Fruit fly (Drosophila melanogaster): ENCODE data around the gene CG2975.

CG2975 gene

DNA sequence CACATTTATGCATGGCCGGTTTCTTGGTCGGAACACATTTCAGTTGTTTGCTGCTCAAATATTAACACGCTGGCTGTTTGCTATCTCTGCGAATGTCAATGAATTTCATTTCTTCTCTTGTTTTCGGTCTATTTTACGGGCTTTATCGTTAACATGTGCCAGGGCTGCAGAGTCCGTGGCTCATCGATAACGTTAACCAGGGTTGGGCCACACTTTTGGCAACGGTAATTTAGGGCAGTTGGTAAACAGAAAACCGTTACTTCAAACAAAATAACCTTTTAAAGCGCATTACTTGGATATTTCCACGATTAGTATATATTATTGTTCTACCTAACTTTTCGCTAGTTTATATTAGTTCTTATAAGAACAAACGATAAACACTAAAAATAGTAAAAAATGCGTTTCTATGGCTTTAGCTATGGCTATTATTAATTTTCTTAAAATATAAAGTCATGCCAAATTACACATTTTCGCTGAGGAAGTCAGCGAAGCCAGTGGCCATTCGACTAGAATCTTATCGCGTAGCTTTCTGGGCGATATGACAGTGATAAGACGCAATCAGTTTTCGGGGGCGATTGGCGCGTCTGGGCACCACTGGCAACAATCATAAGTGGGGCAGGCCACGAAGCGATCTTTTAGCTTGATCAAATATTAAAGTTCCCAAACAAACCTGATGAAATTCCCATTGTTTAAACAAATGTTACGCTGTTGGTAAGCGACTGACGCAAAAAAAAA is 43.2 kb downstream of the CG2975 start (continued):
- TF ChIP-seq Dp (GFP tag; optimal IDR thresholded peaks at IDR 0.05): no peak
- TF ChIP-seq Asciz (GFP tag; optimal IDR thresholded peaks at IDR 0.05): peak; percentile 64
- TF ChIP-seq sob (GFP tag; IDR thresholded peaks at IDR 0.05): peak; percentile 76
- peak; percentile 62 for TF ChIP-seq Dek (tag; optimal IDR thresholded peaks at IDR 0.05)
- peak; percentile 2 for TF ChIP-seq nerfin-1 (tag; optimal IDR thresholded peaks at IDR 0.05)
- TF ChIP-seq zen2 (GFP tag; IDR thresholded peaks at IDR 0.05; ENCODE audit: partially characterized antibody): no peak
- TF ChIP-seq Atf6 (GFP tag; IDR thresholded peaks at IDR 0.05): peak; percentile 68
- no peak for TF ChIP-seq CG31388 (GFP tag; optimal IDR thresholded peaks at IDR 0.05)
- no peak for TF ChIP-seq HmgD (GFP tag; optimal IDR thresholded peaks at IDR 0.05)
- TF ChIP-seq CG12769 (tag; optimal IDR thresholded peaks at IDR 0.05): peak; percentile 63
- no peak for TF ChIP-seq unc-4 (GFP tag; IDR thresholded peaks at IDR 0.05; ENCODE audit: partially characterized antibody)
- TF ChIP-seq lola (GFP tag; optimal IDR thresholded peaks at IDR 0.05): no peak
- TF ChIP-seq B-H2 (GFP tag; optimal IDR thresholded peaks at IDR 0.05): peak; percentile 7
- peak; percentile 74 for TF ChIP-seq CG6813 (GFP tag; optimal IDR thresholded peaks at IDR 0.05)
- no peak for TF ChIP-seq ap (GFP tag; IDR thresholded peaks at IDR 0.05)
- TF ChIP-seq Camta (GFP tag; optimal IDR thresholded peaks at IDR 0.05): peak; percentile 59
- TF ChIP-seq ci (GFP tag; IDR thresholded peaks at IDR 0.05): peak; percentile 79
- peak; percentile 28 for TF ChIP-seq ems (GFP tag; optimal IDR thresholded peaks at IDR 0.05)
- TF ChIP-seq exex (tag; optimal IDR thresholded peaks at IDR 0.05): no peak
- TF ChIP-seq CG30020 (tag; optimal IDR thresholded peaks at IDR 0.05): no peak
- TF ChIP-seq crol (GFP tag; IDR thresholded peaks at IDR 0.05): no peak
- TF ChIP-seq CG12155 (GFP tag; optimal IDR thresholded peaks at IDR 0.05): peak; percentile 33
- TF ChIP-seq CG34224 (GFP tag; IDR thresholded peaks at IDR 0.05; ENCODE audit: partially characterized antibody): no peak
- no peak for TF ChIP-seq CG10565 (GFP tag; optimal IDR thresholded peaks at IDR 0.05)
- TF ChIP-seq CG14965 (GFP tag; optimal IDR thresholded peaks at IDR 0.05; ENCODE audit: borderline replicate concordance): no peak
- TF ChIP-seq E2f1 (GFP tag; IDR thresholded peaks at IDR 0.05): 0 out of 2 replicates have a peak, but pooled peaks have one; percentile 7
- TF ChIP-seq CG2116 (GFP tag; optimal IDR thresholded peaks at IDR 0.05): peak; percentile 60
- TF ChIP-seq sqz (GFP tag; optimal IDR thresholded peaks at IDR 0.05): peak; percentile 47
- no peak for TF ChIP-seq CG11456 (GFP tag; IDR thresholded peaks at IDR 0.05)
- TF ChIP-seq lbe (GFP tag; optimal IDR thresholded peaks at IDR 0.05): peak; percentile 67
- TF ChIP-seq CG4424 (GFP tag; optimal IDR thresholded peaks at IDR 0.05): no peak
- TF ChIP-seq CG14667 (GFP tag; IDR thresholded peaks at IDR 0.05): no peak
- TF ChIP-seq ato (GFP tag; IDR thresholded peaks at IDR 0.05; ENCODE audit: partially characterized antibody): no peak
- TF ChIP-seq HLH3B (GFP tag; IDR thresholded peaks at IDR 0.05): peak; percentile 4; the same call in 1 of the 2 replicates
- TF ChIP-seq al (GFP tag; IDR thresholded peaks at IDR 0.05): no peak
- TF ChIP-seq CG6689 (GFP tag; IDR thresholded peaks at IDR 0.05): peak; percentile 13; the same call in 1 of the 2 replicates
- TF ChIP-seq cad (GFP tag; optimal IDR thresholded peaks at IDR 0.05): no peak
- TF ChIP-seq CG6791 (GFP tag; IDR thresholded peaks at IDR 0.05; ENCODE audit: partially characterized antibody): no peak
- TF ChIP-seq Hmx (GFP tag; optimal IDR thresholded peaks at IDR 0.05): no peak
- peak; percentile 46 for TF ChIP-seq odd (GFP tag; optimal IDR thresholded peaks at IDR 0.05)
- TF ChIP-seq nmo (GFP tag; optimal IDR thresholded peaks at IDR 0.05): peak; percentile 43
- TF ChIP-seq gcm2 (GFP tag; optimal IDR thresholded peaks at IDR 0.05): no peak
- TF ChIP-seq amos (GFP tag; IDR thresholded peaks at IDR 0.05; ENCODE audit: partially characterized antibody): no peak; the same call in 1 of the 2 replicates
- peak; percentile 50 for TF ChIP-seq CG9932 (GFP tag; IDR thresholded peaks at IDR 0.05)
- TF ChIP-seq CG10209 (GFP tag; optimal IDR thresholded peaks at IDR 0.05): peak; percentile 38
- peak; percentile 13 for TF ChIP-seq Fer2 (tag; optimal IDR thresholded peaks at IDR 0.05)
- no peak for TF ChIP-seq CG7271 (tag; optimal IDR thresholded peaks at IDR 0.05)
- no peak for TF ChIP-seq CG15479 (GFP tag; optimal IDR thresholded peaks at IDR 0.05)
- no peak for TF ChIP-seq klu (GFP tag; IDR thresholded peaks at IDR 0.05)

Data from whole organism, embryonic.